Fruit fly (Drosophila melanogaster) whole organism, embryonic: ENCODE results near the gene CG13842.

Source experiments
- B-H1 ChIP-seq: fragments of 200-800 bp; sonication (Bioruptor generic); IDR thresholded peaks from 3 replicates; pipeline ENCODE4 v1.3.6; 2022; ENCODE audit warnings: missing biosample characterization, missing genetic modification characterization
- CG1529 ChIP-seq: fragments of 200-800 bp; sonication (Bioruptor generic); optimal IDR thresholded peaks from 3 replicates; lab custom pipeline; 2018; ENCODE audit warnings: missing biosample characterization, missing genetic modification characterization
- CG15514 ChIP-seq: fragments of 200-800 bp; sonication (Bioruptor generic); optimal IDR thresholded peaks from 3 replicates; lab custom pipeline; 2017; ENCODE audit warnings: missing biosample characterization, missing genetic modification characterization, mild to moderate bottlenecking, moderate library complexity, missing genetic modification reagents
- CG1603 ChIP-seq: fragments of 200-800 bp; sonication (Bioruptor generic); optimal IDR thresholded peaks from 2 replicates; lab custom pipeline; 2019; ENCODE audit warnings: missing biosample characterization, mild to moderate bottlenecking, missing genetic modification characterization, moderate library complexity
- CG16779 ChIP-seq: fragments of 200-800 bp; sonication (Bioruptor generic); IDR thresholded peaks from 2 replicates; pipeline ENCODE4 v1.3.6; 2022; ENCODE audit warnings: missing biosample characterization, missing genetic modification characterization
- CG16863 ChIP-seq: fragments of 200-800 bp; sonication (Bioruptor generic); optimal IDR thresholded peaks from 3 replicates; lab custom pipeline; 2016; ENCODE audit warnings: missing biosample characterization, missing genetic modification characterization
- CG18011 ChIP-seq: fragments of 200-800 bp; sonication (Bioruptor generic); optimal IDR thresholded peaks from 2 replicates; lab custom pipeline; 2017; ENCODE audit warnings: missing biosample characterization, missing genetic modification characterization, mild to moderate bottlenecking, moderate library complexity, missing genotype
- CG18599 ChIP-seq: fragments of 200-800 bp; sonication (Bioruptor generic); optimal IDR thresholded peaks from 3 replicates; lab custom pipeline; 2017; ENCODE audit warnings: missing biosample characterization, missing genetic modification characterization, mild to moderate bottlenecking, moderate library complexity, missing genetic modification reagents
- CG30020 ChIP-seq: fragments of 200-800 bp; optimal IDR thresholded peaks from 2 replicates; lab custom pipeline; 2019; ENCODE audit warnings: missing biosample characterization, mild to moderate bottlenecking, missing genetic modification characterization, moderate library complexity
- CG3281 ChIP-seq: fragments of 200-800 bp; sonication (Bioruptor generic); optimal IDR thresholded peaks from 3 replicates; lab custom pipeline; 2017; ENCODE audit warnings: missing biosample characterization, mild to moderate bottlenecking, missing genetic modification characterization
- CG33213 ChIP-seq: fragments of 200-800 bp; sonication (Bioruptor generic); optimal IDR thresholded peaks from 3 replicates; lab custom pipeline; 2016; ENCODE audit warnings: missing biosample characterization, missing genetic modification characterization
- CG3847 ChIP-seq: fragments of 200-800 bp; sonication (Bioruptor generic); IDR thresholded peaks from 2 replicates; pipeline ENCODE4 v1.3.6; 2022; ENCODE audit warnings: missing biosample characterization, missing genetic modification characterization
- CG4404 ChIP-seq: fragments of 200-800 bp; sonication (Bioruptor generic); IDR thresholded peaks from 2 replicates; pipeline ENCODE4 v1.3.6; 2022; ENCODE audit warnings: missing biosample characterization, missing genetic modification characterization
- CG4617 ChIP-seq: fragments of 200-800 bp; sonication (Bioruptor generic); optimal IDR thresholded peaks from 3 replicates; lab custom pipeline; 2016; ENCODE audit warnings: missing biosample characterization, missing genetic modification characterization, borderline replicate concordance
- CG5180 ChIP-seq: fragments of 200-800 bp; sonication (Bioruptor generic); optimal IDR thresholded peaks from 3 replicates; lab custom pipeline; 2017; ENCODE audit warnings: missing biosample characterization, missing genetic modification characterization, mild to moderate bottlenecking, moderate library complexity, missing genetic modification reagents
- CG6791 ChIP-seq: fragments of 200-800 bp; sonication (Bioruptor generic); IDR thresholded peaks from 3 replicates; pipeline ENCODE4 v1.3.6; 2022; ENCODE audit warnings: missing biosample characterization, missing genetic modification characterization; ENCODE audit not compliant: partially characterized antibody
- CG7963 ChIP-seq: fragments of 200-800 bp; sonication (Bioruptor generic); IDR thresholded peaks from 3 replicates; pipeline ENCODE4 v1.3.6; 2022; ENCODE audit warnings: missing biosample characterization, missing genetic modification characterization; ENCODE audit not compliant: partially characterized antibody
- CG8089 ChIP-seq: fragments of 200-800 bp; sonication (Bioruptor generic); optimal IDR thresholded peaks from 3 replicates; lab custom pipeline; 2016; ENCODE audit warnings: missing biosample characterization, missing genetic modification characterization
- CG8359 ChIP-seq: fragments of 200-800 bp; sonication (Bioruptor generic); optimal IDR thresholded peaks from 2 replicates; lab custom pipeline; 2017; ENCODE audit warnings: missing biosample characterization, mild to moderate bottlenecking, missing genetic modification characterization, borderline replicate concordance
- CG9609 ChIP-seq: fragments of 200-800 bp; sonication (Bioruptor generic); optimal IDR thresholded peaks from 3 replicates; lab custom pipeline; 2016; ENCODE audit warnings: missing biosample characterization, missing genetic modification characterization
- CHES-1-like ChIP-seq: fragments of 200-800 bp; sonication (Bioruptor generic); optimal IDR thresholded peaks from 2 replicates; lab custom pipeline; 2016; ENCODE audit warnings: missing biosample characterization, missing genetic modification characterization
- Dp ChIP-seq: fragments of 200-800 bp; sonication (Bioruptor generic); optimal IDR thresholded peaks from 2 replicates; lab custom pipeline; 2018; ENCODE audit warnings: missing biosample characterization, mild to moderate bottlenecking, missing genetic modification characterization, moderate library complexity
- Eip74EF ChIP-seq, 2 experiments: fragments of 200-800 bp in 1 of 2; fragments of >200 bp in 1 of 2; sonication (Bioruptor generic) in 1 of 2; optimal IDR thresholded peaks; 2 replicates each; lab custom pipeline; 2017 to 2019; ENCODE audit warnings: missing biosample characterization in 2 of 2, missing genetic modification characterization in 2 of 2, mild to moderate bottlenecking in 1 of 2, moderate library complexity in 1 of 2
- Fer2 ChIP-seq: fragments of 200-800 bp; sonication (Bioruptor generic); optimal IDR thresholded peaks from 2 replicates; lab custom pipeline; 2018; ENCODE audit warnings: missing biosample characterization, mild to moderate bottlenecking, missing genetic modification characterization, moderate library complexity
- Hsf ChIP-seq: fragments of 200-800 bp; sonication (Bioruptor generic); optimal IDR thresholded peaks from 3 replicates; lab custom pipeline; 2016; ENCODE audit warnings: missing biosample characterization, missing genetic modification characterization
- MESR4 ChIP-seq: fragments of 200-800 bp; sonication (Bioruptor generic); optimal IDR thresholded peaks from 2 replicates; lab custom pipeline; 2018; ENCODE audit warnings: missing biosample characterization, mild to moderate bottlenecking, missing genetic modification characterization, moderate library complexity
- NFAT ChIP-seq: fragments of 200-800 bp; sonication (Bioruptor generic); IDR thresholded peaks from 2 replicates; pipeline ENCODE4 v1.3.6; 2022; ENCODE audit warnings: missing biosample characterization, missing genetic modification characterization
- Ravus ChIP-seq: fragments of 200-800 bp; sonication (Bioruptor generic); IDR thresholded peaks from 2 replicates; pipeline ENCODE4 v1.3.6; 2022; ENCODE audit warnings: missing biosample characterization, missing genetic modification characterization
- Scr ChIP-seq: fragments of 200-800 bp; sonication (Bioruptor generic); IDR thresholded peaks from 2 replicates; pipeline ENCODE4 v1.3.6; 2022; ENCODE audit warnings: missing biosample characterization, missing genetic modification characterization; ENCODE audit not compliant: partially characterized antibody
- Side ChIP-seq: fragments of 200-800 bp; sonication (Bioruptor generic); optimal IDR thresholded peaks from 2 replicates; lab custom pipeline; 2016; ENCODE audit warnings: missing biosample characterization, missing genetic modification characterization
- Trl ChIP-seq, 3 experiments: fragments of >200 bp in 2 of 3; fragments of 200-800 bp in 1 of 3; sonication (Bioruptor generic) in 1 of 3; optimal IDR thresholded peaks; 2 replicates in 1 of 3; 3 replicates in 2 of 3; lab custom pipeline; 2016 to 2017; ENCODE audit warnings: missing biosample characterization in 1 of 3, missing genetic modification characterization in 1 of 3
- ap ChIP-seq: fragments of 200-800 bp; sonication (Bioruptor generic); IDR thresholded peaks from 2 replicates; pipeline ENCODE4 v1.3.6; 2022; ENCODE audit warnings: missing biosample characterization, missing genetic modification characterization
- dpn ChIP-seq, 2 experiments: fragments of 200-800 bp; sonication (Bioruptor generic); optimal IDR thresholded peaks; 3 replicates each; lab custom pipeline; 2016; ENCODE audit warnings: missing biosample characterization in 2 of 2, missing genetic modification characterization in 2 of 2
- emc ChIP-seq: fragments of 200-800 bp; sonication (Bioruptor generic); optimal IDR thresholded peaks from 2 replicates; lab custom pipeline; 2016; ENCODE audit warnings: missing biosample characterization, missing genetic modification characterization
- fd3F ChIP-seq: fragments of 200-800 bp; sonication (Bioruptor generic); optimal IDR thresholded peaks from 2 replicates; lab custom pipeline; 2018; ENCODE audit warnings: missing biosample characterization, mild to moderate bottlenecking, missing genetic modification characterization, moderate library complexity
- grn ChIP-seq: fragments of 200-800 bp; sonication (Bioruptor generic); optimal IDR thresholded peaks from 3 replicates; lab custom pipeline; 2017; ENCODE audit warnings: missing biosample characterization, missing genetic modification characterization
- gt ChIP-seq: fragments of 200-800 bp; sonication (Bioruptor generic); IDR thresholded peaks from 2 replicates; pipeline ENCODE4 v1.3.6; 2022; ENCODE audit warnings: missing biosample characterization, missing genetic modification characterization
- lilli ChIP-seq: fragments of 200-800 bp; sonication (Bioruptor generic); optimal IDR thresholded peaks from 3 replicates; lab custom pipeline; 2016; ENCODE audit warnings: missing biosample characterization, missing genetic modification characterization
- nerfin-1 ChIP-seq: fragments of 200-800 bp; sonication (Bioruptor generic); optimal IDR thresholded peaks from 3 replicates; lab custom pipeline; 2019; ENCODE audit warnings: missing biosample characterization, mild to moderate bottlenecking, missing genetic modification characterization, moderate library complexity
- nmo ChIP-seq: fragments of 200-800 bp; sonication (Bioruptor generic); optimal IDR thresholded peaks from 2 replicates; lab custom pipeline; 2018; ENCODE audit warnings: missing biosample characterization, mild to moderate bottlenecking, missing genetic modification characterization, moderate library complexity
- odd ChIP-seq: fragments of 200-800 bp; sonication (Bioruptor generic); optimal IDR thresholded peaks from 2 replicates; lab custom pipeline; 2017; ENCODE audit warnings: missing biosample characterization, mild to moderate bottlenecking, missing genetic modification characterization
- pzg ChIP-seq: fragments of 200-800 bp; sonication (Bioruptor generic); optimal IDR thresholded peaks from 3 replicates; lab custom pipeline; 2018; ENCODE audit warnings: missing biosample characterization, mild to moderate bottlenecking, missing genetic modification characterization, moderate library complexity
- sens-2 ChIP-seq: fragments of 200-800 bp; sonication (Bioruptor generic); IDR thresholded peaks from 2 replicates; pipeline ENCODE4 v1.3.6; 2022; ENCODE audit warnings: missing biosample characterization, missing genetic modification characterization
- sima ChIP-seq: fragments of 200-800 bp; sonication (Bioruptor generic); optimal IDR thresholded peaks from 2 replicates; lab custom pipeline; 2016; ENCODE audit warnings: missing biosample characterization, missing genetic modification characterization
- sna ChIP-seq: fragments of 200-800 bp; sonication (Bioruptor generic); IDR thresholded peaks from 2 replicates; pipeline ENCODE4 v1.3.6; 2022; ENCODE audit warnings: missing biosample characterization, missing genetic modification characterization; ENCODE audit not compliant: partially characterized antibody
- stwl ChIP-seq: fragments of 200-800 bp; sonication (Bioruptor generic); optimal IDR thresholded peaks from 3 replicates; lab custom pipeline; 2018; ENCODE audit warnings: missing biosample characterization, mild to moderate bottlenecking, missing genetic modification characterization, moderate library complexity
- tap ChIP-seq: fragments of 200-800 bp; optimal IDR thresholded peaks from 3 replicates; lab custom pipeline; 2019; ENCODE audit warnings: missing biosample characterization, mild to moderate bottlenecking, missing genetic modification characterization, moderate library complexity

CG13842 gene

DNA sequence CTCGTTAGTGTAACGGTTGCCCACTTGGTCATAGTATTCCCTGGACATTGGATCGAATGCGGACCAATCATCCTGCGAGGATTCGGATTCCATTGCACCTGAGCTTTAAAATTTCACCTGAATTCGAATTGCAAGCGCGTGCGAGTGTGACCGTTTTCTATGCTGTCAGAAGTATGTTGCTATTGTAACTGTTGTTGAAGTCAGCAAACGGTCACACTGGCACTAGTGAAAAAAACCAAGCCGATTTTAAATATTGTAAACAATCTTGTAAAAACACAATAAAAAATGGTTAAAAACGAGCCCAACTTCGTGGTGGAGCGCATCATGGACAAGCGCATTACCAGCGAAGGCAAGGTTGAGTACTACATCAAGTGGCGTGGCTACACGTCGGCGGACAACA, 38.4 kb upstream of the CG13842 start, which contains the start of the genes vret and HP1c (continued):
- TF ChIP-seq CG4404 (GFP tag; lab: Robert Waterston, UW) (no peak), CG9609 (GFP tag; lab: Kevin White, UChicago) (no peak), CG16863 (GFP tag; lab: Kevin White, UChicago) (no peak), CG6791 (GFP tag; lab: Robert Waterston, UW) (peak; percentile 42; the same call in 1 of the 3 replicates), CG30020 (peak; percentile 17), nmo (GFP tag; lab: Kevin White, UChicago) (peak; percentile 7), CG4617 (GFP tag; lab: Kevin White, UChicago) (peak; percentile 69), MESR4 (GFP tag; lab: Kevin White, UChicago) (peak; percentile 84), CG7963 (GFP tag; lab: Robert Waterston, UW) (0 out of 3 replicates have a peak, but pooled peaks have one; percentile 13), pzg (GFP tag; lab: Kevin White, UChicago) (peak; percentile 78), CG15514 (GFP tag; lab: Kevin White, UChicago) (peak; percentile 40), Dp (peak; percentile 85), odd (GFP tag; lab: Kevin White, UChicago) (no peak), CG8359 (GFP tag; lab: Kevin White, UChicago) (no peak), CHES-1-like (GFP tag; lab: Kevin White, UChicago) (peak; percentile 5), stwl (tag; lab: Kevin White, UChicago) (peak; percentile 69), CG16779 (GFP tag; lab: Robert Waterston, UW) (no peak), NFAT (GFP tag; lab: Robert Waterston, UW) (no peak), CG18011 (GFP tag; lab: Kevin White, UChicago) (no peak), ap (GFP tag; lab: Robert Waterston, UW) (no peak), sna (GFP tag; lab: Robert Waterston, UW) (0 out of 2 replicates have a peak, but pooled peaks have one; percentile 30), Fer2 (tag; lab: Kevin White, UChicago) (no peak), dpn (GFP tag; optimal IDR thresholded peaks at IDR 0.05; lab: Kevin White, UChicago) (no peak), CG1603 (tag; lab: Kevin White, UChicago) (peak; percentile 97), CG3847 (GFP tag; lab: Robert Waterston, UW) (peak; percentile 59)

DNA sequence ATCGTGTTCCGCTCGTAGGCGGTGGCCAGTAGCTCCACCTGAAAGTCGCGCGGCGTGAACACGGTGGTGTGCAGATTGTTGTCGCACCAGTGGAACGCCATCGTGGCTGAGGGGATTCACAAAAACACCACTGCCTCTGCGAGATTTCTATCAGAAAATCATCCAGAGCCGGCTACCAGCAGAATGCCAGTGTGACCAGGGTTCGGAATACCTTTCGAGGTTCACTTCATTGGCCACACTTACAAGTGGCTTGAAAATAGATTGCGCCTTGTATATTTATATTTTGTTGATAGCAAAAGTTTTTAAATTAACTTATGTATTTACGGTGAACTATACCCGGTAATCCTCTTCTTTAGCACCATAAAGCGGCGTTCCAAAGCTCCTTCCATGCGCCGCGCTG, 33.9 kb upstream of the CG13842 start, which contains the start of the genes Dcr-1 and CG6985:
TSS of gene Dcr-1 (minus strand) at position 162 of the 400 bp plus-strand sequence.
TSS of gene CG6985 (plus strand) at position 221 of the 400 bp plus-strand sequence.
- TF ChIP-seq sima (no peak), CG18599 (no peak), MESR4 (GFP tag; lab: Kevin White, UChicago) (peak; percentile 53), Eip74EF (GFP tag; optimal IDR thresholded peaks at IDR 0.05; lab: Kevin White, UChicago) (no peak), CG7963 (GFP tag; lab: Robert Waterston, UW) (peak; percentile 26; the same call in 1 of the 3 replicates), Hsf (GFP tag; lab: Kevin White, UChicago) (no peak), nerfin-1 (no peak), sens-2 (GFP tag; lab: Robert Waterston, UW) (no peak), tap (tag; lab: Kevin White, UChicago) (no peak), odd (GFP tag; lab: Kevin White, UChicago) (no peak), CG16863 (GFP tag; lab: Kevin White, UChicago) (no peak), B-H1 (no peak), CG33213 (no peak), CG8089 (GFP tag; lab: Kevin White, UChicago) (no peak), lilli (GFP tag; lab: Kevin White, UChicago) (no peak), CG3281 (no peak), CG5180 (GFP tag; lab: Kevin White, UChicago) (no peak), emc (GFP tag; lab: Kevin White, UChicago) (no peak), Scr (GFP tag; lab: Robert Waterston, UW) (peak; percentile 32), grn (peak; percentile 56), nmo (GFP tag; lab: Kevin White, UChicago) (no peak), CG1529 (GFP tag; lab: Kevin White, UChicago) (no peak), fd3F (no peak), gt (GFP tag; lab: Robert Waterston, UW) (no peak), Side (GFP tag; lab: Kevin White, UChicago) (no peak), Trl (optimal IDR thresholded peaks at IDR 0.05; lab: Kevin White, UChicago) (no peak), Trl (GFP tag; optimal IDR thresholded peaks at IDR 0.05; lab: Kevin White, UChicago) (no peak), Ravus (GFP tag; lab: Robert Waterston, UW) (no peak)
